Worm (Caenorhabditis elegans) whole organism, dauer: Measurements from ENCODE around the gene srh-28.

ENCODE experiments used
- unc-62 ChIP-seq: sonication (generic microtip); optimal IDR thresholded peaks from 2 replicates; lab custom pipeline; 2017; ENCODE audit warnings: missing biosample characterization, missing genetic modification reagents, missing genetic modification characterization

srh-28 gene

DNA sequence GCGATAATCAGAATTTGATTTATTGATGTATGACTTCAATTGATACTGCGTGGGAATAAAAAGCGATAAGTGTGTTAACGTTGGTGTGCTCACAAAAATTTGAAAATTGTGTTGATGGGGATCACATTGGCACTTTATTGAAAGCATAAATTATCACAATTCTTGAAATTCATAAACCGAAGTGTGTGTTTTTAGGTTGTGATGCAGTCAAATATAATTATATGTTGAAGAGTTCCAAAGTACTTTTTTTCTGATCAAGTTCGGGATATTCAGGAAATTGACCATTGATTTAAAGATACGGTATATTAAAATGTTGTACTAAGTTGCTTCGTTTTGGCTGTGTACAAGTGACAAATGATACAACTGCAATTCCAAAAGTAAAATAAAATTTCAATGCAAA is at the start of gene srh-28:
TSS of gene srh-28 (minus strand) at position 101 of the 400 bp plus-strand sequence.
- TF ChIP-seq unc-62 (GFP tag; lab: Kevin White, UChicago): no peak

DNA sequence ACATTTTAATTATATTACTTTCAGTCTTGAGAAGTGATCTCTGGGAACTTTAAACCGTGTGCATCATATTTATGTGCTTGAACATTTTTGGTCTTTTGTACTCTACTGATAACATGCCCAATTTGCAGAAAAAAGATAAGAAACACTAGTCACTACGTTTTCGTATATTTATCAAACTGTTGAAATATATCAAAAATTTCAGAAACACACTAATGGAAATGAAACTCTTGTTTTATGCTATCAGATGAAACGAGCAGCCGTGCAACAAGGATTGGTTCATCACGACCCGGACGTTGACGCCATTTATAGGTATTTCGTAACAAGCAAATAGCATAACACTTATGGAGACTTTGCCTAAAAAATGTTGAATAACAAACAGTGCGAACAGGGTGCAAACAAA is 47.8 kb upstream of the srh-28 start:
- no peak for TF ChIP-seq unc-62 (GFP tag; lab: Kevin White, UChicago)

DNA sequence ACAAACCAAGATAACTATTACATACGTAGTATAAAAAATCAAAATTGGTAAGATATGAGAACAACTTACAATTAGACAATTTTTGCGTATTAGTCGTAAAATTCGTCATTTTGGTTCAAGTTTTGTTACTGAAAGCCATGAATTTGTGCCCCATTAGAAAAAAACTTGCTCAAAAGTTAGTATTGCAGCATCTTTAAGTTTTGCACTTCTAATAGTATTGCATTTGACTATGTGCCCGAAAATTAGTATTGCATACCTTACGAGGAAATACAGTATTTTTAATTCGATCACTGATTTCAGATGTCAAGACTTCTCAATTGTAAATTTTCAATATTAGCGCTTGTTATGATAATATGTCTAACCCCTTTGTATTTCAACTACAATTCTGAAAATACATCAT is 45.9 kb upstream of the srh-28 start, which contains the start of gene T15B7.8:
TSS of gene T15B7.8 (plus strand) at position 301 of the 400 bp plus-strand sequence.
- no peak for TF ChIP-seq unc-62 (GFP tag; lab: Kevin White, UChicago)

DNA sequence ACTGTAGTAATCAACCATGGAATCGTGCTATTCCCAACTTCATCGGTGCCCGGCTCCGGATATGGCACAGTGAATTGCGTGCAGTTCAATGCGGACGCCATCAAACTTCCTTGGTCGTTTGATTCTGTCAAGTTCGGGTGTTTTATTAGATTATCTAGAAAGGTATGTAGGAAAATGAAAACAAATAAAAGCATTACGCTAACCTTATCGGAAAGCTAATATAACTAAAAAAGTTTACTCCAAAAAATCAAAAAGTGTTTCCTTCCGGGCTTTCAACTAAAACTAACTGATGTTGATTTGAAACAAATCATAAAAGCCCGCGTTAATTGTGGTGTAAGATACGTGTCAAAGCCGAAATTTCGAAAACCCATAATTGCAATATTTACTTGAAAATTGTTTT is 44.2 kb upstream of the srh-28 start, which contains the start of gene dmsr-13:
TSS of gene dmsr-13 (minus strand) at position 101 of the 400 bp plus-strand sequence.
- no peak for TF ChIP-seq unc-62 (GFP tag; lab: Kevin White, UChicago)

DNA sequence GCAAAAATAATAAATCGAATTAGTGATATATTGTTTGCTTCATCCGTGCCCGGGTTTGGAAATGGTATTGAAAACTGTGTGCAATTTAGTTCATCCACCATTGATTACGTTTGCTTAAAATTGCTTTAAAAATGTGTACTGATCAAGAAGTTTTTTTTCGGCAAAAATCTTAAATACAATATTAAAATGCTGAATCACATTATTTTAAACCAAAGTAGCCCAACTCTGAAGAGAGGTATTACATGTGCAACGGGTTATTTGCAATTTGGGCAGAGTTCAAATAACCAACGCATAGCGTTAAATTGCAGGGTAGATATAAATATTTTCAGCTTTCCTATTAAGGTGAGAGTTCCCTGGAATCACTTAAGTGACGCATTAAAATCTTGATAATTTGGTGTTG is 41.6 kb upstream of the srh-28 start, which contains the start of gene dmsr-14:
TSS of gene dmsr-14 (minus strand) at position 101 of the 400 bp plus-strand sequence.
- no peak for TF ChIP-seq unc-62 (GFP tag; lab: Kevin White, UChicago)

DNA sequence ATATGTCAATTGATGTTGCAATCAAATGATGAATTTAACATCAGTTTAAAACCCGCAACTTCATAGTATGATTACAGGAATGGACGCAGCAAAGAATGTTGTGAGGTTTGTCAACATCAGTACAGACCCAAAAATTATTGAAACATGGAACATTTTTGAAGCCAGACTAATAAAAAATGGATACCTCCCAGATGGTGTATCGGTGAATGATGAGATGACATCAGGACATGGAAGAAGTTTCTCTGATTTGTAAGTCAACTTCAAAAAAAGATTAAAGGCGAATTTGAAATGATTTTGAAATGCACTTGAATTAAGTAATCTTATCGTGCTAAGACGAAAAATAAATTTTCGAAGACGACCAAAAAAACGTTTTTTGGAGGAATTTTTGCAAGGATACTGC is 38.3 kb upstream of the srh-28 start:
- TF ChIP-seq unc-62 (GFP tag; lab: Kevin White, UChicago): no peak

DNA sequence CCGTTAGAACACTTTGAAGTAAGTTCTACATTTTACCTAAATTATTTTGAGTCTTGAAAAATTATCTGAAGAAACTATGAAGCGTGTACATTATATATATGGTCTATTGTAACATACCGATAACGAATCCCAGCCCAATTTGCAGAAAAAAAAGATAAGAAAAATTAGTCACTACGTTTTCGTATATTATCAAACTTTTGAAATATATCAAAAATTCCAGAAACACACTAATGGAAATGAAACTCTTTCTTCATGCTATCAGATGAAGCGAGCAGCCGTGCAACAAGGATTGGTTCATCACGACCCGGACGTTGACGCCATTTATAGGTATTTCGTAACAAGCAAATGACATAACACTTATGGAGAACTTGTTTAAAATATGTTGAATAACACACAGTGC is 36.3 kb upstream of the srh-28 start:
- TF ChIP-seq unc-62 (GFP tag; lab: Kevin White, UChicago): no peak

DNA sequence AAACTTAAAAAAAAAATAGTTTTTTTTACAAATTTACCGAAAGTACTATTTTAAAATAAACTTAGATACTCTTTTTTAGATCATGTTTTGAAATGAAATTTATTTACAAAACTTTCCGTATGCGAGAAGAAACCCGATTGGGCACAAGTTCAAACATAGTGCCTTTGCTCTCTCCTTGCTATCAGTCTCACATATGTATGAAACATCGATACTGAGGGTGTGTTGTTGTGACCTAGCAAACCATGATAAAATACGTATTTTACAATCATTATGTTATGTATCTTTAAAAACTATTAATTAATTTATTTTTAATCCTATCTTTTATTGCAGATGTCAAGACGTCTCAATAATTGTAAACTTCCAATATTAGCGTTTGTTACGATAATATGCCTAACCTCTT is 34.5 kb upstream of the srh-28 start:
- no peak for TF ChIP-seq unc-62 (GFP tag; lab: Kevin White, UChicago)

DNA sequence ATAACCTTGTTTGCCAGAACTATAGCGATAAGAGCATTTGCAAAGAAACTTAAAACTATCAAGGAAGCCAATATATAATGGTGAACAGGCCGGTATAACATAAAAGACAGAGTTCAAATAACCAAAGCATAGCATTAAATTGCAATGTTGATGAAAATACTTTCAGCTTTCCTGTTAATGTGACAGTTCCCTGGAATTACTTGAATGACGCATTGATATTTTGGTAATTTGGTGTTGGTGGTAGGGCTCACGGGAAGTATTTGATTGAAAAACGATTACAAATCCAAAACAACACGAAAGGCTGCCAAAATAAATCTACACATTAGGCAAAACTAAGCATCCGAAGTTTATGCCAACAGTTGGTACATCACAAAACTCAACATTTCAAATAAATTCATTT is 33.4 kb upstream of the srh-28 start, which contains the start of gene dmsr-16:
TSS of gene dmsr-16 (minus strand) at position 101 of the 400 bp plus-strand sequence.
- TF ChIP-seq unc-62 (GFP tag; lab: Kevin White, UChicago): no peak

DNA sequence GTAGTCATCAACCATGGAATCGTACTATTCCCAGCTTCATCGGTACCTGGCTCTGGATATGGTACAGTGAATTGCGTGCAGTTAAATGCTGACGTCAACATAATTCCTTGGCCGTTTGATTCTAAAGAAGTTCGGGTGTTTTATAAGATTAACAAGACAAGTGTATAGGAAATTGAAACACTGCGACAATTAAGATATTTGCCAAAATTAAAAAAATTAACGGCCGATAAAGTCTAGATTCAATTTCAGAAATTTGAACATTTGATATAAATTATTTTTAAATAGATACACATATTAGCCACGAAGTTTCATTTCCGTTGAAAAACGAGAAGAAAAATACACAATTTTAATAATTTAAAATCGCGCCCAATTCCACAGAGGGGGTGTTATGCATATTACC is 30.7 kb upstream of the srh-28 start, which contains the start of gene dmsr-12:
TSS of gene dmsr-12 (minus strand) at position 101 of the 400 bp plus-strand sequence.
- TF ChIP-seq unc-62 (GFP tag; lab: Kevin White, UChicago): no peak

DNA sequence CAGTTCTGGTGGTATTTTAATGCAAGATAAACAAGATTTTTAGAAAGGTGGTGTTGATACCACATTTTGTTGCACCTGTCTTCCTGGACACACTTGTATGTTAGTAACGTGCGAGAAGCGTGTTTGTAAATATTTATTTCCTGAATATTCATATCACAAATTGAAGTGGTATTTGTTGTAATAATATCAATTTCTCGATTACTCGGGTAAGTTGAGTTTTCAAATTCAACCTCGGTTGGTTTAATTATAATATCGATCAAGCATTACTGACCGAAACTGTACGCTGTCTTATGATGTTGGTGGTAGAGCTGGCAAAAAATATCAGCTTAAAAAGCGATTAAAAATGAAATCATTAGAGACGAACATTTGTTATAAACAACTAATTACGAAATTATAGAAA is 28.4 kb upstream of the srh-28 start, which contains the start of gene dmsr-11:
TSS of gene dmsr-11 (minus strand) at position 101 of the 400 bp plus-strand sequence.
- TF ChIP-seq unc-62 (GFP tag; lab: Kevin White, UChicago): no peak

DNA sequence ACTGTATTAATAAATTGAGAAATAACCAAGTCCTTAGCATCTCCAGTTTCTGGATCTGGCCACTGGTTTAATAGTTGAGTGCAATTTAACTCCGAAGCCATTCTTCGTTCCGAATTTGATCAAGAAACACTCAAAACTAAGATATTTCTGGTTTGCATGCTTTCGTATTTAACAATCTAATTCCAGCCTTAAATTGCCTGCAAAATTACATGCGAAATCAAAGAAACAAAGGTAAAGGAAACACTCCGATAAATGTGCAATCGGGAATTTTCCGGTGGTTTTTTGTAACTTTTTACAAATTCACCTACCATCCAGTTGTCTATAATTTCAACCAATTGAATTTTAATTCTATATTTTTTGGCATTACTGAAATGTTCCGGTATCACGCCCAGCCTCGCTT is 26.2 kb upstream of the srh-28 start, which contains the start of gene dmsr-10:
TSS of gene dmsr-10 (minus strand) at position 101 of the 400 bp plus-strand sequence.
- no peak for TF ChIP-seq unc-62 (GFP tag; lab: Kevin White, UChicago)

DNA sequence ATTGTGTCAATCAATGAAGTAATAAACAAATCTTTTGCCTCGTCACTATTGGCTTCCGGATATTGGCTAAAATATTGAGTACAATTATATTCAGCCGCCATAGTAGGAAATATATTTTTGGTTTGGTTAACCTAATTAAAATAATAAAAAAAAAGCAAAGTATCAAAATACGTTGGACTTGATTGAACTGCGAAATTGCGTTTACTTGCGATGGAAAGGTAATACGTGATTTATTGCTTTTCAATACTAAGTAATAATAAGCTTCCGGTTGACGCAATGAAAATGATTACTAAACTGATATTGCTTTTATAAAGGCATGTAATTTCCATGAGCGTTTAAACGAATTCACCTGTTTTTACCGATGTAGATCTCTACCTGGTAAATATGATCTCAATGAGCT is 24.0 kb upstream of the srh-28 start, which contains the start of gene dmsr-9:
TSS of gene dmsr-9 (minus strand) at position 101 of the 400 bp plus-strand sequence.
- no peak for TF ChIP-seq unc-62 (GFP tag; lab: Kevin White, UChicago)

DNA sequence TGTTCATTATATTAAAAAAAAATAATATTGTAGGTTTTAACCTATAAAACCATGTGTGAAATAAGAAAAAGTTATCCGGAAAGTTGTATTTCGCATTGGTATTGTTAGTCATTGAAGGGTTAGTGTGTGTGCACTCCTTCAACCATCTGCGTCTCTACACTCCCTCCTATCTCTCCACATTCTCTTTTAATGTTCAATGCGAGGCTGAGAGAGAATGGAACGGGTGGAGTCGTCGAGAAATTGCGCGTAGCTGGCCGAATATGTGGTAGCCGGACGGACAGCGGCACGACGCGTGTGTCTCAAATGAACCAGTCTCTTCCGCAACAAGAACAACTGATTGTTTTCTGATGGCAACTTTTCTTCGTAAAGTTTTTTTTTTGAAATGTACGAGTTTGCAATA is 21.3 kb upstream of the srh-28 start:
- TF ChIP-seq unc-62 (GFP tag; lab: Kevin White, UChicago): no peak

DNA sequence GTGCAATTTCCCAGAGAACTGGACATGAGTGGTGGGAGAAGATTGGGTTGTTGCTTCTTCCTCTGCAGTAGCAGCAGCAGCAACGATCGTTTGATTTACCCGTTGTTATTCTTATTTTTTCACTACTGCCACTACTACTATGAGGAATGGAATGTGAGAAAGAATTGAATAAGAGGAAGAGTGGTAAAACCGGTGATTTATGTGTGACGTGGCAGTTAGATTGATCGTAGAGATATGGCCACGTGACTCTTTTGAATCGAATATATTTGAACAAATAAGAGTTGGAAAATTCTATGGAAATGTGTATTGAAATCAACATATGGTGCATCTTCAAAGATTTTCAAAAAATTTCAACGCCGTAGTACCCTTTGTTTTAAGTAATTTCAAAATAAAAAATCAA is 20.7 kb upstream of the srh-28 start:
- no peak for TF ChIP-seq unc-62 (GFP tag; lab: Kevin White, UChicago)

DNA sequence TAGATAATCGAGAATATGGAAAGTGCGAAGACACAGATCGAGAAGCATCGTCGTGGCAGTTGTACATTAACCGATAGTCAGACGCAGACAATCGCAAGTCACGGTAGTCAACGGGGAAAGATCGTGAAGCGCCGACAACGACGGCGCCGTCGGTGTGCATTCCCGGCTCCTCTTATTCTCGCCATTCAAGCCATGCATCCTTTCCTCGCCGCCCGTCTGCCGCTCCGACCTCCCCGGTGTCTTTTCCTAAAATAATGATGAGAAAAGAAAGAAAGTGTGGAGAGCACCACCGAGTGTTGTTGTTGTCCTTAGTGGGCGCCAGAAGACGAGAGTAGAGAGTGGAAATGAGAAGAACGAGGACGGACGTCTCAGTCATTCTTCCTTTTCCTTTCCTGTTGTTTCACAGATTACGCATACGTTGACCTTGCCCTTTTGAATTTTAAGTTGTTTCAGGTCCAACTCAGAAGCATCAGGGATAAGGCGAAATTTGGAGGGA is 18.2 kb upstream of the srh-28 start, which contains the start of gene ZC404.1:
TSS of gene ZC404.1 (plus strand) at position 446 of the 496 bp plus-strand sequence.
- TF ChIP-seq unc-62 (GFP tag; lab: Kevin White, UChicago): no peak

DNA sequence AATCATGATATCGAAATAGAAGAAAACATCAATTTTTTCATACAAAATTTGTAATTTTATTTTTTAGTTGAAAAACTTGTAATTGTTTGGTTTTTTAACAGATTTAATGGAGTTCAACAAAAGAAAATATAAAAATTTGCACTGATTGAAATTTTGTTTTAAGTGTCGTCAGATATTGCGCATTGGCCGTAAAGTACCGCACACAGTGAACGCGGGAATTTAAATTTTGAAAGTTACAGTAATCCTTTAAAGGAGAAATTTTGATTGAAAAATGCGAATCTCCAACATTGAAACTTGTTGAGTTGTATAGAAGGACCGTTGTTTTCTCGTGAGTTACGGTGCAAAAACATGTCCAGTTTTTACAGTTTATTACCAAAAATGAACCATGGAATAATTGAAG is 17.4 kb upstream of the srh-28 start:
- no peak for TF ChIP-seq unc-62 (GFP tag; lab: Kevin White, UChicago)
